Worm (Caenorhabditis elegans) whole organism, young adult: ENCODE measurements around the gene K11H12.6.

Source experiments
- F49E8.2 ChIP-seq: sonication (generic microtip); optimal IDR thresholded peaks from 3 replicates; lab custom pipeline; 2017; ENCODE audit warnings: missing genetic modification characterization, mild to moderate bottlenecking, missing compliant biosample characterization, antibody characterized with exemption, moderate library complexity; ENCODE audit not compliant: insufficient read depth
- akir-1 ChIP-seq: fragments of 200-800 bp; sonication (Bioruptor generic); optimal IDR thresholded peaks from 2 replicates; lab custom pipeline; 2018; ENCODE audit warnings: mild to moderate bottlenecking, missing genetic modification characterization, moderate library complexity, missing compliant biosample characterization
- ama-1 ChIP-seq, 3 experiments: fragments of 150-350 bp in 1 of 3; sonication (generic microtip) in 2 of 3; optimal IDR thresholded peaks; 2 replicates each; lab custom pipeline; 2014 to 2018; ENCODE audit warnings: missing biosample characterization in 2 of 3, missing genetic modification characterization in 2 of 3, missing genetic modification reagents in 2 of 3
- ceh-100 ChIP-seq: fragments of 200-800 bp; sonication (Bioruptor generic); IDR thresholded peaks from 2 replicates; pipeline ENCODE4 v1.3.6; 2022; ENCODE audit warnings: missing genetic modification reagents, missing genetic modification characterization, missing compliant biosample characterization
- egl-18 ChIP-seq: fragments of 200-800 bp; sonication (Bioruptor generic); IDR thresholded peaks from 2 replicates; pipeline ENCODE4 v1.3.6; 2022; ENCODE audit warnings: missing genetic modification reagents, missing genetic modification characterization, missing compliant biosample characterization
- egrh-3 ChIP-seq: fragments of 200-800 bp; sonication (Bioruptor generic); IDR thresholded peaks from 2 replicates; pipeline ENCODE4 v1.3.6; 2022; ENCODE audit warnings: missing genetic modification reagents, missing genetic modification characterization, missing compliant biosample characterization
- ets-4 ChIP-seq: fragments of 200-800 bp; sonication (Bioruptor generic); optimal IDR thresholded peaks from 2 replicates; lab custom pipeline; 2018; ENCODE audit warnings: mild to moderate bottlenecking, missing genetic modification characterization, missing compliant biosample characterization
- hlh-26 ChIP-seq: fragments of 200-800 bp; sonication (Bioruptor generic); conservative IDR thresholded peaks from 2 replicates; pipeline ENCODE4 v1.3.6; 2022; ENCODE audit warnings: missing genetic modification reagents, missing genetic modification characterization, missing compliant biosample characterization
- hmg-1.2 ChIP-seq: fragments of 200-800 bp; sonication (Bioruptor generic); IDR thresholded peaks from 2 replicates; pipeline ENCODE4 v1.3.6; 2022; ENCODE audit warnings: missing genetic modification reagents, missing genetic modification characterization, missing compliant biosample characterization
- rcor-1 ChIP-seq: fragments of 200-800 bp; sonication (Bioruptor generic); IDR thresholded peaks from 2 replicates; pipeline ENCODE4 v1.3.6; 2022; ENCODE audit warnings: missing genetic modification reagents, missing genetic modification characterization, missing compliant biosample characterization
- snpc-1.1 ChIP-seq: sonication (generic microtip); optimal IDR thresholded peaks from 2 replicates; lab custom pipeline; 2017; ENCODE audit warnings: missing genetic modification characterization, mild to moderate bottlenecking, missing compliant biosample characterization, antibody characterized with exemption, moderate library complexity, missing genotype, missing genetic modification reagents; ENCODE audit not compliant: insufficient read depth
- ztf-18 ChIP-seq: sonication (generic microtip); optimal IDR thresholded peaks from 2 replicates; lab custom pipeline; 2016; ENCODE audit warnings: missing genotype, mild to moderate bottlenecking, missing genetic modification characterization, missing compliant biosample characterization
- ztf-3 ChIP-seq: fragments of 200-800 bp; sonication (Bioruptor generic); optimal IDR thresholded peaks from 2 replicates; lab custom pipeline; 2018; ENCODE audit warnings: mild to moderate bottlenecking, missing genetic modification characterization, missing compliant biosample characterization

- no peak for TF ChIP-seq hlh-26 (GFP tag; lab: Robert Waterston, UW)
- TF ChIP-seq egl-18 (GFP tag; lab: Robert Waterston, UW), result no peak
- TF ChIP-seq snpc-1.1 (tag; lab: Kevin White, UChicago), result no peak
- TF ChIP-seq ceh-100 (GFP tag; lab: Robert Waterston, UW), result no peak
- no peak for TF ChIP-seq ztf-18 (tag; lab: Kevin White, UChicago)
- TF ChIP-seq ztf-3, result no peak
- no peak for TF ChIP-seq ama-1 (optimal IDR thresholded peaks at IDR 0.05; lab: Kevin White, UChicago)
- no peak for TF ChIP-seq ama-1 (GFP tag; optimal IDR thresholded peaks at IDR 0.05; lab: Kevin White, UChicago)
- no peak for TF ChIP-seq egrh-3 (GFP tag; lab: Robert Waterston, UW)
- TF ChIP-seq hmg-1.2 (GFP tag; lab: Robert Waterston, UW), result no peak
- TF ChIP-seq akir-1 (GFP tag; lab: Kevin White, UChicago), result no peak
- TF ChIP-seq F49E8.2 (tag; lab: Kevin White, UChicago), result no peak
- TF ChIP-seq ets-4 (GFP tag; lab: Kevin White, UChicago), result peak; percentile 70
- no peak for TF ChIP-seq rcor-1
These were observed 6.2 kb downstream of the K11H12.6 start, which contains the start of gene K11H12.3 for ce11 chrIV:673313-673712.
